Worm (Caenorhabditis elegans) whole organism, L4 larva: ENCODE measurements around the gene unc-104.
"Not testable (repeated sequence)": the region's sequence is repeated elsewhere in the genome, so short reads cannot be mapped to it uniquely, and the experiment has no call there.

Source experiments
- F10B5.3 ChIP-seq: sonication (generic microtip); optimal IDR thresholded peaks from 2 replicates; lab custom pipeline; 2016; ENCODE audit warnings: mild to moderate bottlenecking, missing genetic modification characterization, missing compliant biosample characterization
- F49E8.2 ChIP-seq: sonication (generic microtip); optimal IDR thresholded peaks from 2 replicates; lab custom pipeline; 2016; ENCODE audit warnings: missing compliant biosample characterization, mild to moderate bottlenecking, missing genetic modification characterization, borderline replicate concordance
- R02D3.7 ChIP-seq: fragments of 150-350 bp; sonication (generic microtip); optimal IDR thresholded peaks from 3 replicates; lab custom pipeline; 2014; ENCODE audit warnings: missing biosample characterization, missing genetic modification characterization
- Y48G9A.11 ChIP-seq: fragments of 200-800 bp; sonication (Bioruptor generic); IDR thresholded peaks from 2 replicates; pipeline ENCODE4 v1.3.6; 2022; ENCODE audit warnings: missing genetic modification reagents, missing genetic modification characterization, missing compliant biosample characterization
- aly-2 ChIP-seq: sonication (generic microtip); optimal IDR thresholded peaks from 2 replicates; lab custom pipeline; 2018; ENCODE audit warnings: missing biosample characterization, missing genetic modification characterization
- ama-1 ChIP-seq: fragments of 150-350 bp; optimal IDR thresholded peaks from 2 replicates; lab custom pipeline; 2014; ENCODE audit warnings: inconsistent platforms, mixed read lengths
- attf-4 ChIP-seq: sonication (generic microtip); optimal IDR thresholded peaks from 3 replicates; lab custom pipeline; 2017; ENCODE audit warnings: missing biosample characterization, missing genetic modification characterization
- ceh-28 ChIP-seq: fragments of 150-350 bp; optimal IDR thresholded peaks from 2 replicates; lab custom pipeline; 2014; ENCODE audit warnings: missing biosample characterization, missing genetic modification reagents, missing genetic modification characterization
- ceh-32 ChIP-seq: sonication (generic microtip); optimal IDR thresholded peaks from 2 replicates; lab custom pipeline; 2016; ENCODE audit warnings: mild to moderate bottlenecking, missing genetic modification characterization, missing compliant biosample characterization; ENCODE audit not compliant: poor library complexity
- ceh-44 ChIP-seq: fragments of 200-800 bp; sonication (Bioruptor generic); IDR thresholded peaks from 2 replicates; pipeline ENCODE4 v1.3.6; 2022; ENCODE audit warnings: missing genetic modification reagents, missing genetic modification characterization, missing compliant biosample characterization
- ceh-62 ChIP-seq: sonication (generic microtip); optimal IDR thresholded peaks from 2 replicates; lab custom pipeline; 2017; ENCODE audit warnings: missing biosample characterization, missing genetic modification characterization
- ceh-82 ChIP-seq: sonication (generic microtip); optimal IDR thresholded peaks from 2 replicates; lab custom pipeline; 2017; ENCODE audit warnings: missing biosample characterization, missing genetic modification characterization
- dmd-6 ChIP-seq: fragments of 200-800 bp; sonication (Bioruptor generic); IDR thresholded peaks from 2 replicates; pipeline ENCODE4 v1.3.6; 2022; ENCODE audit warnings: missing genetic modification reagents, missing genetic modification characterization, missing compliant biosample characterization
- dpl-1 ChIP-seq: fragments of 150-350 bp; optimal IDR thresholded peaks from 2 replicates; lab custom pipeline; 2014; ENCODE audit warnings: missing biosample characterization, missing genetic modification reagents, missing genetic modification characterization
- dve-1 ChIP-seq: sonication (generic microtip); optimal IDR thresholded peaks from 2 replicates; lab custom pipeline; 2017; ENCODE audit warnings: antibody characterized with exemption, mild to moderate bottlenecking, missing genetic modification characterization, missing compliant biosample characterization; ENCODE audit not compliant: insufficient read depth
- gei-8 ChIP-seq: fragments of 200-800 bp; sonication (Bioruptor generic); optimal IDR thresholded peaks from 2 replicates; lab custom pipeline; 2018; ENCODE audit warnings: mild to moderate bottlenecking, missing genetic modification characterization, missing compliant biosample characterization
- hif-1 ChIP-seq, 2 experiments: sonication (generic microtip); optimal IDR thresholded peaks; 2 replicates each; lab custom pipeline; 2016 to 2017; ENCODE audit warnings: missing compliant biosample characterization in 2 of 2, missing genetic modification characterization in 2 of 2, missing genetic modification reagents in 2 of 2, missing genotype in 2 of 2, mild to moderate bottlenecking in 1 of 2
- hmg-1.1 ChIP-seq: fragments of 200-800 bp; sonication (Bioruptor generic); IDR thresholded peaks from 2 replicates; pipeline ENCODE4 v1.3.6; 2022; ENCODE audit warnings: missing genetic modification reagents, missing genetic modification characterization, missing compliant biosample characterization
- lin-13 ChIP-seq: fragments of 150-350 bp; optimal IDR thresholded peaks from 2 replicates; lab custom pipeline; 2014; ENCODE audit warnings: missing biosample characterization, missing genetic modification reagents, missing genetic modification characterization
- lin-15B ChIP-seq: fragments of 150-350 bp; sonication (generic microtip); optimal IDR thresholded peaks from 3 replicates; lab custom pipeline; 2014; ENCODE audit warnings: missing biosample characterization, missing genetic modification characterization
- lin-38 ChIP-seq: fragments of 200-800 bp; sonication (Bioruptor generic); IDR thresholded peaks from 2 replicates; pipeline ENCODE4 v1.3.6; 2022; ENCODE audit warnings: missing genetic modification reagents, missing genetic modification characterization, missing compliant biosample characterization
- lsy-2 ChIP-seq, 2 experiments: fragments of 150-350 bp in 1 of 2; sonication (generic microtip) in 1 of 2; optimal IDR thresholded peaks; 2 replicates each; lab custom pipeline; 2014 to 2017; ENCODE audit warnings: missing biosample characterization in 2 of 2, missing genetic modification characterization in 2 of 2
- madf-9 ChIP-seq: fragments of 200-800 bp; sonication (Bioruptor generic); conservative IDR thresholded peaks from 2 replicates; pipeline ENCODE4 v1.3.6; 2022; ENCODE audit warnings: missing genetic modification reagents, missing genetic modification characterization, missing compliant biosample characterization
- mep-1 ChIP-seq: fragments of 150-350 bp; sonication (generic microtip); optimal IDR thresholded peaks from 3 replicates; lab custom pipeline; 2014; ENCODE audit warnings: missing biosample characterization, missing genetic modification characterization
- mes-2 ChIP-seq: sonication (generic microtip); optimal IDR thresholded peaks from 2 replicates; lab custom pipeline; 2016; ENCODE audit warnings: missing genotype, mild to moderate bottlenecking, missing genetic modification characterization, missing compliant biosample characterization; ENCODE audit not compliant: poor library complexity, severe bottlenecking
- mxl-3 ChIP-seq: fragments of 200-800 bp; sonication (Bioruptor generic); optimal IDR thresholded peaks from 2 replicates; lab custom pipeline; 2018; ENCODE audit warnings: mild to moderate bottlenecking, missing genetic modification characterization, missing compliant biosample characterization
- nhr-25 ChIP-seq: sonication (generic microtip); optimal IDR thresholded peaks from 2 replicates; lab custom pipeline; 2017; ENCODE audit warnings: missing genetic modification characterization, mild to moderate bottlenecking, missing compliant biosample characterization, antibody characterized with exemption, moderate library complexity, borderline replicate concordance; ENCODE audit not compliant: insufficient read depth
- nhr-28 ChIP-seq: fragments of 150-350 bp; optimal IDR thresholded peaks from 2 replicates; lab custom pipeline; 2014; ENCODE audit warnings: missing biosample characterization, missing genetic modification characterization
- nhr-6 ChIP-seq: fragments of 150-350 bp; optimal IDR thresholded peaks from 2 replicates; lab custom pipeline; 2014; ENCODE audit warnings: missing biosample characterization, missing genetic modification characterization
- nhr-77 ChIP-seq: fragments of 150-350 bp; optimal IDR thresholded peaks from 2 replicates; lab custom pipeline; 2014; ENCODE audit warnings: missing biosample characterization, missing genetic modification characterization
- pqm-1 ChIP-seq: sonication (generic microtip); optimal IDR thresholded peaks from 2 replicates; lab custom pipeline; 2017; ENCODE audit warnings: missing biosample characterization, missing genetic modification characterization
- set-16 ChIP-seq: fragments of 200-800 bp; sonication (Bioruptor generic); IDR thresholded peaks from 2 replicates; pipeline ENCODE4 v1.3.6; 2022; ENCODE audit warnings: missing genetic modification reagents, missing genetic modification characterization, missing compliant biosample characterization
- spr-1 ChIP-seq: sonication (generic microtip); optimal IDR thresholded peaks from 2 replicates; lab custom pipeline; 2016; ENCODE audit warnings: mild to moderate bottlenecking, missing genetic modification characterization, missing compliant biosample characterization
- spr-3 ChIP-seq: fragments of 200-800 bp; sonication (Bioruptor generic); optimal IDR thresholded peaks from 2 replicates; lab custom pipeline; 2018; ENCODE audit warnings: mild to moderate bottlenecking, missing genetic modification characterization, missing compliant biosample characterization
- tra-1 ChIP-seq: fragments of 200-800 bp; sonication (Bioruptor generic); IDR thresholded peaks from 2 replicates; pipeline ENCODE4 v1.3.6; 2022; ENCODE audit warnings: missing genetic modification reagents, missing genetic modification characterization, missing compliant biosample characterization
- unc-130 ChIP-seq: sonication (generic microtip); optimal IDR thresholded peaks from 2 replicates; lab custom pipeline; 2016; ENCODE audit warnings: missing genetic modification reagents, missing genetic modification characterization, missing compliant biosample characterization
- unc-62 ChIP-seq, 3 experiments: fragments of 150-350 bp in 1 of 3; sonication (generic microtip); optimal IDR thresholded peaks in 2 of 3; peaks in 1 of 3; 1 replicate in 1 of 3; 2 replicates in 2 of 3; lab custom pipeline; 2014 to 2017; ENCODE audit warnings: missing biosample characterization in 3 of 3, missing genetic modification characterization in 3 of 3, missing genetic modification reagents in 3 of 3, missing genotype in 1 of 3
- zag-1 ChIP-seq: fragments of 150-350 bp; optimal IDR thresholded peaks from 2 replicates; lab custom pipeline; 2014; ENCODE audit warnings: missing biosample characterization, missing genetic modification characterization
- zfp-2 ChIP-seq: sonication (generic microtip); optimal IDR thresholded peaks from 2 replicates; lab custom pipeline; 2016; ENCODE audit warnings: mild to moderate bottlenecking, missing genetic modification characterization, missing compliant biosample characterization

unc-104 gene

ce11 chrII:6975725-6976124 is 19.1 kb upstream of the unc-104 start:
- TF ChIP-seq dpl-1 (peak; percentile 20), mep-1 (tag; lab: Kevin White, UChicago) (no peak), nhr-6 (tag; lab: Kevin White, UChicago) (no peak), mes-2 (peak; percentile 35), lsy-2 (tag; optimal IDR thresholded peaks at IDR 0.05; lab: Kevin White, UChicago) (peak in 1 of 2 experiments; percentile 62)

- TF ChIP-seq zfp-2 (tag; lab: Kevin White, UChicago); gei-8 (GFP tag; lab: Kevin White, UChicago); R02D3.7 (tag; lab: Kevin White, UChicago): not testable (repeated sequence)
Observed at ce11 chrII:6977732-6978131, 17.1 kb upstream of the unc-104 start, which contains the start of gene C15F1.8. Gene C15F1.8 (minus strand): TSS chrII:6977832.

- TF ChIP-seq set-16 (GFP tag; lab: Robert Waterston, UW), result no peak
- TF ChIP-seq Y48G9A.11 (GFP tag; lab: Robert Waterston, UW), result no peak
- peak; percentile 11 for TF ChIP-seq nhr-28 (tag; lab: Kevin White, UChicago)
- TF ChIP-seq, all 104 proteins: peak for 1
Observed at ce11 chrII:6978908-6979307, 15.9 kb upstream of the unc-104 start.

ce11 chrII:6979646-6980045 is 15.1 kb upstream of the unc-104 start, which contains the start of gene C15F1.2:
Gene C15F1.2 (plus strand): TSS chrII:6979953.
- no peak for TF ChIP-seq nhr-25 (tag; lab: Kevin White, UChicago)
- TF ChIP-seq unc-62 (GFP tag; optimal IDR thresholded peaks at IDR 0.05 in 1 of 2; lab: Kevin White, UChicago), result peak in 1 of 2 experiments; percentile 9
- TF ChIP-seq unc-62 (tag; optimal IDR thresholded peaks at IDR 0.05; lab: Kevin White, UChicago), result no peak
- TF ChIP-seq lin-38, result no peak
- TF ChIP-seq, all 104 proteins: peak for 1

- TF ChIP-seq zfp-2 (tag; lab: Kevin White, UChicago), result no peak
- no peak for TF ChIP-seq F10B5.3
- no peak for TF ChIP-seq ama-1 (lab: Kevin White, UChicago)
- no peak for TF ChIP-seq madf-9
- no peak for TF ChIP-seq lin-38
- TF ChIP-seq Y48G9A.11 (GFP tag; lab: Robert Waterston, UW), result no peak
- no peak for TF ChIP-seq hif-1 (tag; optimal IDR thresholded peaks at IDR 0.05; lab: Kevin White, UChicago)
- no peak for TF ChIP-seq aly-2 (tag; lab: Kevin White, UChicago)
- no peak for TF ChIP-seq lin-15B (tag; lab: Kevin White, UChicago)
- no peak for TF ChIP-seq pqm-1 (tag; lab: Kevin White, UChicago)
- TF ChIP-seq spr-3 (GFP tag; lab: Kevin White, UChicago), result no peak
- TF ChIP-seq nhr-25 (tag; lab: Kevin White, UChicago), result no peak
- no peak for TF ChIP-seq hmg-1.1 (GFP tag; lab: Robert Waterston, UW)
- no peak for TF ChIP-seq ceh-62
- TF ChIP-seq ceh-28, result no peak
- TF ChIP-seq spr-1 (tag; lab: Kevin White, UChicago), result no peak
- TF ChIP-seq ceh-32 (tag; lab: Kevin White, UChicago), result no peak
- TF ChIP-seq tra-1, result no peak
- no peak for TF ChIP-seq ceh-44
- TF ChIP-seq dve-1 (tag; lab: Kevin White, UChicago), result no peak
Observed at ce11 chrII:6989830-6990287, 4.9 kb upstream of the unc-104 start, which contains the start of gene C15F1.1. Gene C15F1.1 (plus strand): TSS chrII:6989880.

- no peak for TF ChIP-seq aly-2 (tag; lab: Kevin White, UChicago)
- no peak for TF ChIP-seq attf-4 (tag; lab: Kevin White, UChicago)
- TF ChIP-seq zag-1 (tag; lab: Kevin White, UChicago), result no peak
- no peak for TF ChIP-seq mxl-3 (GFP tag; lab: Kevin White, UChicago)
- no peak for TF ChIP-seq R02D3.7 (tag; lab: Kevin White, UChicago)
- TF ChIP-seq nhr-77 (tag; lab: Kevin White, UChicago), result no peak
- TF ChIP-seq dmd-6 (GFP tag; lab: Robert Waterston, UW), result peak; percentile 44
- peak; percentile 50 for TF ChIP-seq mep-1 (tag; lab: Kevin White, UChicago)
- no peak for TF ChIP-seq nhr-25 (tag; lab: Kevin White, UChicago)
- no peak for TF ChIP-seq F49E8.2
- no peak for TF ChIP-seq ceh-82 (tag; lab: Kevin White, UChicago)
- TF ChIP-seq zfp-2 (tag; lab: Kevin White, UChicago), result no peak
- no peak for TF ChIP-seq unc-130 (GFP tag; lab: Kevin White, UChicago)
- no peak for TF ChIP-seq mes-2
- TF ChIP-seq dpl-1, result peak; percentile 5
- no peak for TF ChIP-seq lin-13 (GFP tag; lab: Kevin White, UChicago)
- no peak for TF ChIP-seq pqm-1 (tag; lab: Kevin White, UChicago)
- peak; percentile 64 for TF ChIP-seq hmg-1.1 (GFP tag; lab: Robert Waterston, UW)
Observed at ce11 chrII:6992949-6993348, 1.8 kb upstream of the unc-104 start.
